Worm (Caenorhabditis elegans): ENCODE data around the gene atg-13.

The atg-13 gene

DNA sequence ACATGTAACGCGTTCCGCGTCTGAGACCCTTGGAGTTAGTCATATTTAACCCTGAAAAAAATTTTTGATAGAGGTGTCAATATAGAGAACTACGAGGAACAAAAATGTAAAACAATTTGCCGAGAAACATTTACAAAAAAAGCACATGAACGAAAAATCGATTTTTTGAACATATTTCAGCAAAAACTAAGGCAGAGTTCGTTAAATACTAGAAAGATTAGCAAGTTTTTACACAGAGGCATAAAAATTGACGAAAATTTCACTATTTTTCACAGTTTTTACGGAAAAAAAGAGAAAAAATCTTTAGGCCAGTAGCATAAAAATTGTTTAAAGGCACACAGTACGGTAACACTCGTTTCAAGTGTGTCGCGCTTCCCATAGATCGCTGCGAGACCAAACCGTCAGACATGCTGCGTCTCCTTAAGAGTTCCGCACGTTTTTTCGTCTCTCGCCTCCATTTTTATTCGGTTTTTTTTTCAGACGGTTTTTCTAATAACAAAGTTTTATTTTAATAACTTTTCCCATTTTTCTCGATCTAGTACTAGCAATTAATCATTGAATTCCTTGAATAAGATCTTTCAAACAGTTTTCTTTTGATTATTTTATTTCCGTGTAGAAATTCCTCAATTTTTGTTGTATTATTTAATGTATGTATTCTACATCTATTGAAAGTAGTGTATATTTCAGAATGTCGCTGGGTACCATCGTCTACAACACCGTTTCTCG lies 27.6 kb downstream of the atg-13 start, which contains the start of the genes rpl-21 and C14B9.10 (continued):
- TF ChIP-seq nhr-80 (tag; optimal IDR thresholded peaks at IDR 0.05) (peak; percentile 36), mcd-1 (GFP tag; IDR thresholded peaks at IDR 0.05) (peak; percentile 80), F57A8.1 (GFP tag; optimal IDR thresholded peaks at IDR 0.05) (no peak), lsl-1 (GFP tag; optimal IDR thresholded peaks at IDR 0.05) (peak; percentile 96), pha-4 (tag; optimal IDR thresholded peaks at IDR 0.05) (peak; percentile 76), nfyb-1 (GFP tag; IDR thresholded peaks at IDR 0.05) (peak; percentile 74), snpc-3.4 (tag; optimal IDR thresholded peaks at IDR 0.05) (peak; percentile 89), Y79H2A.3 (GFP tag; conservative IDR thresholded peaks at IDR 0.05) (no peak), rec-8 (tag; optimal IDR thresholded peaks at IDR 0.05) (peak in 1 of 2 experiments; percentile 46), nhr-120 (GFP tag; IDR thresholded peaks at IDR 0.05) (no peak), ceh-100 (GFP tag; IDR thresholded peaks at IDR 0.05) (peak; percentile 52; the same call in 1 of the 2 replicates), hmg-20 (GFP tag; IDR thresholded peaks at IDR 0.05) (no peak), tbx-9 (tag; optimal IDR thresholded peaks at IDR 0.05; ENCODE audit: borderline replicate concordance) (no peak), ZK185.1 (tag; optimal IDR thresholded peaks at IDR 0.05; ENCODE audit: poor library complexity, severe bottlenecking) (peak; percentile 66), madf-6 (GFP tag; IDR thresholded peaks at IDR 0.05) (peak; percentile 92), snpc-4 (GFP tag; optimal IDR thresholded peaks at IDR 0.05) (peak; percentile 48), snpc-4 (tag; optimal IDR thresholded peaks at IDR 0.05) (peak; percentile 36 to 77 (median 60)), Y53G8AR.9 (GFP tag; conservative IDR thresholded peaks at IDR 0.05) (peak; percentile 52; the same call in 1 of the 2 replicates), ccch-3 (GFP tag; optimal IDR thresholded peaks at IDR 0.05) (no peak), F23B12.7 (tag; optimal IDR thresholded peaks at IDR 0.05; ENCODE audit: insufficient read depth) (peak; percentile 83), bed-1 (GFP tag; IDR thresholded peaks at IDR 0.05) (no peak), die-1 (tag; optimal IDR thresholded peaks at IDR 0.05) (no peak), snpc-1.1 (tag; optimal IDR thresholded peaks at IDR 0.05; ENCODE audit: insufficient read depth) (peak; percentile 60), madf-10 (tag; optimal IDR thresholded peaks at IDR 0.05) (peak; percentile 26), F22D6.2 (tag; optimal IDR thresholded peaks at IDR 0.05) (no peak), dpff-1 (tag; optimal IDR thresholded peaks at IDR 0.05) (no peak), ztf-3 (GFP tag; optimal IDR thresholded peaks at IDR 0.05) (no peak), ekl-4 (GFP tag; IDR thresholded peaks at IDR 0.05) (peak; percentile 66; the same call in 1 of the 2 replicates), F57C9.4 (tag; optimal IDR thresholded peaks at IDR 0.05) (no peak), sdz-38 (tag; optimal IDR thresholded peaks at IDR 0.05) (no peak), unc-130 (GFP tag; optimal IDR thresholded peaks at IDR 0.05) (peak; percentile 34), rcor-1 (GFP tag; IDR thresholded peaks at IDR 0.05) (peak; percentile 76), ceh-27 (GFP tag; optimal IDR thresholded peaks at IDR 0.05) (peak; percentile 79), ztf-22 (GFP tag; optimal IDR thresholded peaks at IDR 0.05) (no peak), mel-28 (tag; optimal IDR thresholded peaks at IDR 0.05; ENCODE audit: borderline replicate concordance) (no peak), gei-17 (GFP tag; optimal IDR thresholded peaks at IDR 0.05) (no peak), aptf-2 (GFP tag; conservative IDR thresholded peaks at IDR 0.05) (no peak), unc-62 (GFP tag; optimal IDR thresholded peaks at IDR 0.05) (no peak), ceh-91 (GFP tag; IDR thresholded peaks at IDR 0.05) (peak; percentile 88)
